Worm (Caenorhabditis elegans) whole organism, young adult: ENCODE results near the gene snrp-40.1.

Experiments
- B0035.1 ChIP-seq: sonication (generic microtip); optimal IDR thresholded peaks from 2 replicates; lab custom pipeline; 2016; ENCODE audit warnings: missing genetic modification characterization, mild to moderate bottlenecking, missing compliant biosample characterization, missing genotype, missing genetic modification reagents
- B0336.3 ChIP-seq: fragments of 200-800 bp; sonication (Bioruptor generic); IDR thresholded peaks from 2 replicates; pipeline ENCODE4 v1.3.6; 2022; ENCODE audit warnings: missing genetic modification characterization, missing compliant biosample characterization
- D2030.7 ChIP-seq: fragments of 200-800 bp; sonication (Bioruptor generic); IDR thresholded peaks from 2 replicates; pipeline ENCODE4 v1.3.6; 2022; ENCODE audit warnings: missing genetic modification reagents, missing genetic modification characterization, missing compliant biosample characterization
- F23B12.7 ChIP-seq: sonication (generic microtip); optimal IDR thresholded peaks from 2 replicates; lab custom pipeline; 2017; ENCODE audit warnings: missing genetic modification characterization, mild to moderate bottlenecking, missing compliant biosample characterization, antibody characterized with exemption, moderate library complexity; ENCODE audit not compliant: insufficient read depth
- F33H1.4 ChIP-seq: fragments of 200-800 bp; sonication (Bioruptor generic); IDR thresholded peaks from 2 replicates; pipeline ENCODE4 v1.3.6; 2022; ENCODE audit warnings: missing genetic modification reagents, missing genetic modification characterization, missing compliant biosample characterization
- F57A8.1 ChIP-seq: fragments of 200-800 bp; sonication (Bioruptor generic); optimal IDR thresholded peaks from 2 replicates; lab custom pipeline; 2018; ENCODE audit warnings: mild to moderate bottlenecking, missing genetic modification characterization, moderate library complexity, missing compliant biosample characterization
- F57C9.4 ChIP-seq: sonication (generic microtip); optimal IDR thresholded peaks from 2 replicates; lab custom pipeline; 2017; ENCODE audit warnings: mild to moderate bottlenecking, missing genetic modification characterization, missing compliant biosample characterization
- K11D2.4 ChIP-seq: fragments of 200-800 bp; sonication (Bioruptor generic); IDR thresholded peaks from 2 replicates; pipeline ENCODE4 v1.3.6; 2022; ENCODE audit warnings: missing genetic modification reagents, missing genetic modification characterization, missing compliant biosample characterization
- T07F8.4 ChIP-seq: sonication (generic microtip); optimal IDR thresholded peaks from 2 replicates; lab custom pipeline; 2016; ENCODE audit warnings: mild to moderate bottlenecking, missing genetic modification characterization, moderate library complexity, missing compliant biosample characterization
- Y53F4B.3 ChIP-seq: fragments of 200-800 bp; sonication (Bioruptor generic); IDR thresholded peaks from 2 replicates; pipeline ENCODE4 v1.3.6; 2022; ENCODE audit warnings: missing genetic modification reagents, missing genetic modification characterization, missing compliant biosample characterization
- Y53G8AR.9 ChIP-seq: fragments of 200-800 bp; sonication (Bioruptor generic); conservative IDR thresholded peaks from 2 replicates; pipeline ENCODE4 v1.3.6; 2022; ENCODE audit warnings: missing genetic modification reagents, missing genetic modification characterization, missing compliant biosample characterization
- Y67H2A.10 ChIP-seq: fragments of 200-800 bp; sonication (Bioruptor generic); conservative IDR thresholded peaks from 2 replicates; pipeline ENCODE4 v1.3.6; 2022; ENCODE audit warnings: missing genetic modification reagents, missing genetic modification characterization, missing compliant biosample characterization
- Y95B8A.8 ChIP-seq: fragments of 200-800 bp; sonication (Bioruptor generic); IDR thresholded peaks from 2 replicates; pipeline ENCODE4 v1.3.6; 2022; ENCODE audit warnings: missing genetic modification reagents, missing genetic modification characterization, missing compliant biosample characterization
- ZK185.1 ChIP-seq: sonication (generic microtip); optimal IDR thresholded peaks from 2 replicates; lab custom pipeline; 2016; ENCODE audit warnings: mild to moderate bottlenecking, missing genetic modification characterization, missing compliant biosample characterization; ENCODE audit not compliant: poor library complexity, severe bottlenecking
- ama-1 ChIP-seq, 3 experiments: fragments of 150-350 bp in 1 of 3; sonication (generic microtip) in 2 of 3; optimal IDR thresholded peaks; 2 replicates each; lab custom pipeline; 2014 to 2018; ENCODE audit warnings: missing biosample characterization in 2 of 3, missing genetic modification characterization in 2 of 3, missing genetic modification reagents in 2 of 3
- attf-3 ChIP-seq: fragments of 200-800 bp; sonication (Bioruptor generic); conservative IDR thresholded peaks from 2 replicates; pipeline ENCODE4 v1.3.6; 2022; ENCODE audit warnings: missing genetic modification reagents, missing genetic modification characterization, missing compliant biosample characterization
- attf-5 ChIP-seq: fragments of 200-800 bp; sonication (Bioruptor generic); optimal IDR thresholded peaks from 2 replicates; lab custom pipeline; 2018; ENCODE audit warnings: mild to moderate bottlenecking, missing genetic modification characterization, missing compliant biosample characterization
- attf-6 ChIP-seq: fragments of 200-800 bp; sonication (Bioruptor generic); IDR thresholded peaks from 2 replicates; pipeline ENCODE4 v1.3.6; 2022; ENCODE audit warnings: missing genetic modification reagents, missing genetic modification characterization, missing compliant biosample characterization
- bed-1 ChIP-seq: fragments of 200-800 bp; sonication (Bioruptor generic); IDR thresholded peaks from 2 replicates; pipeline ENCODE4 v1.3.6; 2022; ENCODE audit warnings: missing genetic modification reagents, missing genetic modification characterization, missing compliant biosample characterization
- cebp-1 ChIP-seq, 2 experiments: fragments of 200-800 bp in 1 of 2; sonication (Bioruptor generic) in 1 of 2; sonication (generic microtip) in 1 of 2; IDR thresholded peaks in 1 of 2; optimal IDR thresholded peaks in 1 of 2; 2 replicates each; pipeline versions ENCODE4 v1.3.6 to Lab custom; 2017 to 2022; ENCODE audit warnings: missing compliant biosample characterization in 2 of 2, missing genetic modification characterization in 2 of 2, mild to moderate bottlenecking in 1 of 2, missing genetic modification reagents in 1 of 2, moderate library complexity in 1 of 2
- ceh-100 ChIP-seq: fragments of 200-800 bp; sonication (Bioruptor generic); IDR thresholded peaks from 2 replicates; pipeline ENCODE4 v1.3.6; 2022; ENCODE audit warnings: missing genetic modification reagents, missing genetic modification characterization, missing compliant biosample characterization
- efl-1 ChIP-seq: fragments of 150-350 bp; optimal IDR thresholded peaks from 2 replicates; lab custom pipeline; 2014; ENCODE audit warnings: missing biosample characterization, missing genetic modification reagents, missing genetic modification characterization
- egl-18 ChIP-seq: fragments of 200-800 bp; sonication (Bioruptor generic); IDR thresholded peaks from 2 replicates; pipeline ENCODE4 v1.3.6; 2022; ENCODE audit warnings: missing genetic modification reagents, missing genetic modification characterization, missing compliant biosample characterization
- gei-17 ChIP-seq: fragments of 200-800 bp; sonication (Bioruptor generic); optimal IDR thresholded peaks from 2 replicates; lab custom pipeline; 2018; ENCODE audit warnings: mild to moderate bottlenecking, missing genetic modification characterization, missing compliant biosample characterization
- hlh-12 ChIP-seq: sonication (generic microtip); optimal IDR thresholded peaks from 2 replicates; lab custom pipeline; 2016; ENCODE audit warnings: missing genetic modification characterization, missing compliant biosample characterization
- lin-26 ChIP-seq: fragments of 200-800 bp; sonication (Bioruptor generic); IDR thresholded peaks from 2 replicates; pipeline ENCODE4 v1.3.6; 2022; ENCODE audit warnings: missing genetic modification reagents, missing genetic modification characterization, missing compliant biosample characterization
- lsl-1 ChIP-seq: fragments of 200-800 bp; sonication (Bioruptor generic); optimal IDR thresholded peaks from 2 replicates; lab custom pipeline; 2018; ENCODE audit warnings: mild to moderate bottlenecking, missing genetic modification characterization, moderate library complexity, missing compliant biosample characterization
- madf-10 ChIP-seq: sonication (generic microtip); optimal IDR thresholded peaks from 2 replicates; lab custom pipeline; 2016; ENCODE audit warnings: mild to moderate bottlenecking, missing genetic modification characterization, missing compliant biosample characterization
- mcd-1 ChIP-seq: fragments of 200-800 bp; sonication (Bioruptor generic); IDR thresholded peaks from 2 replicates; pipeline ENCODE4 v1.3.6; 2022; ENCODE audit warnings: missing genetic modification reagents, missing genetic modification characterization, missing compliant biosample characterization
- mes-4 ChIP-seq: sonication (generic microtip); optimal IDR thresholded peaks from 2 replicates; lab custom pipeline; 2016; ENCODE audit warnings: missing genotype, missing genetic modification characterization, missing compliant biosample characterization
- nfya-2 ChIP-seq: fragments of 200-800 bp; sonication (Bioruptor generic); IDR thresholded peaks from 2 replicates; pipeline ENCODE4 v1.3.6; 2022; ENCODE audit warnings: missing genetic modification reagents, missing genetic modification characterization, missing compliant biosample characterization
- nhr-179 ChIP-seq: sonication (generic microtip); optimal IDR thresholded peaks from 2 replicates; lab custom pipeline; 2016; ENCODE audit warnings: mild to moderate bottlenecking, missing genetic modification characterization, missing compliant biosample characterization
- pbrm-1 ChIP-seq: fragments of 200-800 bp; sonication (Bioruptor generic); IDR thresholded peaks from 2 replicates; pipeline ENCODE4 v1.3.6; 2022; ENCODE audit warnings: missing genetic modification reagents, missing genetic modification characterization, missing compliant biosample characterization
- pha-4 ChIP-seq: fragments of 150-350 bp; sonication (generic microtip); optimal IDR thresholded peaks from 2 replicates; lab custom pipeline; 2014; ENCODE audit warnings: missing biosample characterization, missing genetic modification reagents, missing genetic modification characterization
- rcor-1 ChIP-seq: fragments of 200-800 bp; sonication (Bioruptor generic); IDR thresholded peaks from 2 replicates; pipeline ENCODE4 v1.3.6; 2022; ENCODE audit warnings: missing genetic modification reagents, missing genetic modification characterization, missing compliant biosample characterization
- rpc-1 ChIP-seq, 2 experiments: fragments of 150-350 bp in 1 of 2; sonication (generic microtip) in 1 of 2; optimal IDR thresholded peaks; 2 replicates each; lab custom pipeline; 2014 to 2018; ENCODE audit warnings: missing biosample characterization in 1 of 2, missing genetic modification characterization in 1 of 2, missing genetic modification reagents in 1 of 2, missing genotype in 1 of 2
- sdz-38 ChIP-seq: sonication (generic microtip); optimal IDR thresholded peaks from 2 replicates; lab custom pipeline; 2016; ENCODE audit warnings: missing genotype, missing genetic modification characterization, missing compliant biosample characterization
- snpc-3.4 ChIP-seq: sonication (generic microtip); optimal IDR thresholded peaks from 2 replicates; lab custom pipeline; 2017; ENCODE audit warnings: missing genetic modification characterization, mild to moderate bottlenecking, missing compliant biosample characterization, antibody characterized with exemption, moderate library complexity, missing genotype, missing genetic modification reagents
- snpc-4 ChIP-seq, 5 experiments: fragments of 150-350 bp in 1 of 5; sonication (generic microtip) in 4 of 5; optimal IDR thresholded peaks; 2 replicates each; lab custom pipeline; 2014 to 2018; ENCODE audit warnings: missing genetic modification characterization in 5 of 5, missing biosample characterization in 3 of 5, antibody characterized with exemption in 2 of 5, mild to moderate bottlenecking in 2 of 5, missing compliant biosample characterization in 2 of 5, missing genotype in 2 of 5, moderate library complexity in 2 of 5, missing genetic modification reagents in 1 of 5
- tbx-9 ChIP-seq: sonication (generic microtip); optimal IDR thresholded peaks from 2 replicates; lab custom pipeline; 2016; ENCODE audit warnings: borderline replicate concordance, missing genetic modification characterization, inconsistent platforms, missing compliant biosample characterization
- tlf-1 ChIP-seq: fragments of 200-800 bp; sonication (Bioruptor generic); optimal IDR thresholded peaks from 2 replicates; lab custom pipeline; 2018; ENCODE audit warnings: mild to moderate bottlenecking, missing genetic modification characterization, missing compliant biosample characterization
- unc-130 ChIP-seq: sonication (generic microtip); optimal IDR thresholded peaks from 2 replicates; lab custom pipeline; 2016; ENCODE audit warnings: missing genetic modification reagents, missing genetic modification characterization, missing compliant biosample characterization
- unc-62 ChIP-seq: fragments of 150-350 bp; optimal IDR thresholded peaks from 2 replicates; lab custom pipeline; 2014; ENCODE audit warnings: missing biosample characterization, missing genetic modification reagents, missing genetic modification characterization
- xnd-1 ChIP-seq: sonication (generic microtip); optimal IDR thresholded peaks from 2 replicates; lab custom pipeline; 2016; ENCODE audit warnings: missing genotype, missing genetic modification reagents, missing genetic modification characterization, missing compliant biosample characterization
- zfh-2 ChIP-seq: fragments of 200-800 bp; sonication (Bioruptor generic); conservative IDR thresholded peaks from 2 replicates; pipeline ENCODE4 v1.3.6; 2022; ENCODE audit warnings: missing genetic modification reagents, missing genetic modification characterization, missing compliant biosample characterization
- zim-3 ChIP-seq: sonication (generic microtip); optimal IDR thresholded peaks from 2 replicates; lab custom pipeline; 2017; ENCODE audit warnings: mild to moderate bottlenecking, missing genetic modification characterization, moderate library complexity, missing compliant biosample characterization

Gene snrp-40.1

ce11 chrX:11262319-11263074 lies 37.1 kb downstream of the snrp-40.1 start, which contains the start of gene C03A3.2:
C03A3.2 (plus strand) TSS chrX:11262848.
- no peak for TF ChIP-seq madf-10 (tag; lab: Kevin White, UChicago)
- no peak for TF ChIP-seq lin-26
- no peak for TF ChIP-seq Y53G8AR.9 (GFP tag; lab: Robert Waterston, UW)
- no peak for TF ChIP-seq B0035.1 (tag; lab: Kevin White, UChicago)
- no peak for TF ChIP-seq mes-4 (tag; lab: Kevin White, UChicago)
- no peak for TF ChIP-seq snpc-3.4 (tag; lab: Kevin White, UChicago)
- no peak for TF ChIP-seq F57A8.1
- no peak for TF ChIP-seq nfya-2 (GFP tag; lab: Robert Waterston, UW)
- no peak for TF ChIP-seq hlh-12
- no peak for TF ChIP-seq gei-17 (GFP tag; lab: Kevin White, UChicago)
- no peak for TF ChIP-seq nhr-179 (tag; lab: Kevin White, UChicago)
- TF ChIP-seq zim-3 (tag; lab: Kevin White, UChicago): no peak
- no peak for TF ChIP-seq pha-4 (tag; lab: Kevin White, UChicago)
- peak; percentile 20 for TF ChIP-seq attf-5 (GFP tag; lab: Kevin White, UChicago)
- no peak for TF ChIP-seq zfh-2 (GFP tag; lab: Robert Waterston, UW)
- no peak for TF ChIP-seq Y53F4B.3 (GFP tag; lab: Robert Waterston, UW)
- 0 out of 2 replicates have a peak, but pooled peaks have one; percentile 60 for TF ChIP-seq bed-1 (GFP tag; lab: Robert Waterston, UW)
- TF ChIP-seq attf-3 (GFP tag; lab: Robert Waterston, UW): no peak
- no peak for TF ChIP-seq K11D2.4 (GFP tag; lab: Robert Waterston, UW)
- no peak for TF ChIP-seq F57C9.4 (tag; lab: Kevin White, UChicago)
- no peak for TF ChIP-seq F23B12.7 (tag; lab: Kevin White, UChicago)
- TF ChIP-seq unc-62 (GFP tag; lab: Kevin White, UChicago): no peak
- no peak for TF ChIP-seq D2030.7 (GFP tag; lab: Robert Waterston, UW)
- no peak for TF ChIP-seq T07F8.4 (tag; lab: Kevin White, UChicago)
- no peak for TF ChIP-seq xnd-1
- TF ChIP-seq rpc-1 (optimal IDR thresholded peaks at IDR 0.05; lab: Kevin White, UChicago): no peak
- TF ChIP-seq rpc-1 (tag; optimal IDR thresholded peaks at IDR 0.05; lab: Kevin White, UChicago): no peak
- no peak for TF ChIP-seq ceh-100 (GFP tag; lab: Robert Waterston, UW)
- TF ChIP-seq Y95B8A.8 (GFP tag; lab: Robert Waterston, UW): no peak
- TF ChIP-seq ZK185.1 (tag; lab: Kevin White, UChicago): peak; percentile 13
- TF ChIP-seq sdz-38 (tag; lab: Kevin White, UChicago): no peak
- no peak for TF ChIP-seq cebp-1 (GFP tag; IDR thresholded peaks at IDR 0.05; lab: Robert Waterston, UW)
- TF ChIP-seq cebp-1 (tag; optimal IDR thresholded peaks at IDR 0.05; lab: Kevin White, UChicago): no peak
- no peak for TF ChIP-seq B0336.3
- TF ChIP-seq ama-1 (optimal IDR thresholded peaks at IDR 0.05; lab: Kevin White, UChicago): no peak
- TF ChIP-seq ama-1 (GFP tag; optimal IDR thresholded peaks at IDR 0.05; lab: Kevin White, UChicago): no peak
- TF ChIP-seq pbrm-1 (GFP tag; lab: Robert Waterston, UW): no peak
- no peak for TF ChIP-seq attf-6 (GFP tag; lab: Robert Waterston, UW)
- TF ChIP-seq unc-130 (GFP tag; lab: Kevin White, UChicago): no peak
- TF ChIP-seq tbx-9 (tag; lab: Kevin White, UChicago): no peak
- TF ChIP-seq rcor-1 (GFP tag; lab: Robert Waterston, UW): no peak
- no peak for TF ChIP-seq F33H1.4
- TF ChIP-seq tlf-1: no peak
- no peak for TF ChIP-seq efl-1
- TF ChIP-seq Y67H2A.10 (GFP tag; lab: Robert Waterston, UW): no peak
- peak; percentile 82 for TF ChIP-seq mcd-1 (GFP tag; lab: Robert Waterston, UW)
- no peak for TF ChIP-seq lsl-1 (GFP tag; lab: Kevin White, UChicago)
- no peak for TF ChIP-seq egl-18 (GFP tag; lab: Robert Waterston, UW)
- TF ChIP-seq snpc-4 (GFP tag; optimal IDR thresholded peaks at IDR 0.05; lab: Kevin White, UChicago): no peak
- no peak for TF ChIP-seq snpc-4 (tag; optimal IDR thresholded peaks at IDR 0.05; lab: Kevin White, UChicago)
